Worm (Caenorhabditis elegans): ENCODE data around the gene T28A8.3.
A peak's percentile ranks its signal among the peaks of the same experiment; 100 is the strongest.

Gene T28A8.3

DNA sequence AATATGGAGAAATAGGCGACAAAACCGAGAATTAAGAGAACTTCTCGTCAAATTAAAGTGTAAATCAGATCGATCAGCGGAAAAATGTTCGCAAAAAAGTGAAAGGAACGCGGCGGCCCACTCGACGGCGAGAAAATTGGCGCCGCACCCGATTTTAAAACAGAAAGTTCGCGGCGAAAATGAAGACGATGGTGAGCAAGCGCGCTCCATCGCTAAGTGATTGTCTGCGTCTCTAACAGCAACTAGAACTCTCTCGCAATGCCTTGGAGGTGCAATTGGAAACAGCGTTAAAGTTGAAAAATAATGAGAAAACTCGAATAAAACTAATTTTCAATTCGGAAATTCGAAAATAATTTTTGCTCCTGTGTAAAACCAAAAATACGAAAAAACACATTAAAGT, 24.2 kb downstream of the T28A8.3 start:
- TF ChIP-seq lin-15B (tag; optimal IDR thresholded peaks at IDR 0.05), result peak; percentile 82
- peak; percentile 11 for TF ChIP-seq elt-2 (tag; optimal IDR thresholded peaks at IDR 0.05)
- TF ChIP-seq zag-1 (tag; optimal IDR thresholded peaks at IDR 0.05), result no peak
- peak; percentile 79 for TF ChIP-seq nhr-23 (tag; optimal IDR thresholded peaks at IDR 0.05)
- TF ChIP-seq nhr-11 (tag; optimal IDR thresholded peaks at IDR 0.05), result no peak
- TF ChIP-seq ceh-28 (tag; optimal IDR thresholded peaks at IDR 0.05), result peak; percentile 19
- peak; percentile 68 for TF ChIP-seq pha-4 (tag; optimal IDR thresholded peaks at IDR 0.05)
- TF ChIP-seq nhr-25 (tag; optimal IDR thresholded peaks at IDR 0.05), result peak; percentile 87
- TF ChIP-seq nfya-1 (tag; optimal IDR thresholded peaks at IDR 0.05; ENCODE audit: insufficient read depth), result peak; percentile 83
- peak; percentile 61 for TF ChIP-seq hmg-11 (tag; optimal IDR thresholded peaks at IDR 0.05)
- TF ChIP-seq lsy-12 (tag; optimal IDR thresholded peaks at IDR 0.05), result peak; percentile 34
- no peak for TF ChIP-seq R02D3.7 (tag; optimal IDR thresholded peaks at IDR 0.05)
- TF ChIP-seq fkh-10 (GFP tag; optimal IDR thresholded peaks at IDR 0.05), result no peak
- TF ChIP-seq tbx-2 (tag; optimal IDR thresholded peaks at IDR 0.05), result no peak
- TF ChIP-seq lin-39 (tag; optimal IDR thresholded peaks at IDR 0.05), result peak; percentile 83
- TF ChIP-seq ztf-4 (tag; optimal IDR thresholded peaks at IDR 0.05), result no peak
- TF ChIP-seq ceh-9 (tag; optimal IDR thresholded peaks at IDR 0.05), result no peak
- peak; percentile 35 for TF ChIP-seq snpc-4 (tag; optimal IDR thresholded peaks at IDR 0.05)

DNA sequence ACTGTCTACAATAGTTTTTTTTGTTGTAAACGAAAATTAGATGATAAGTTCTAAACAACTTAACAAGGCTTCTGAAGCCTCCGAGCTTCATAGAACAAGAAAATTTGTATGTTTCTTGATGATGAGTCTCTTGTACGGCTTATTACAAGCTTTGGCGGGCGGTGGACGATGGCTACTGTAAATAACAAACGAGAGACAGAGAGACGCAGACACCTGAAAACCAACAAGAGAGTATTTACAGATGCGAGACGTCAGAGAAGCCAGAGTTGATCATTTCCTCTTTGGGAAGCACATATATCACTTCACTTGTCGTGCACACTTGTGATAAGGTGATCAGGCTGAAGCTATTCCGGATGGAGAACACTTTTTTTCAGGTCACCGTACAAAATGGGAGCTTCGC, 25.0 kb downstream of the T28A8.3 start:
- TF ChIP-seq pha-4 (tag; optimal IDR thresholded peaks at IDR 0.05) (peak; percentile 67), ztf-4 (tag; optimal IDR thresholded peaks at IDR 0.05) (no peak), zag-1 (tag; optimal IDR thresholded peaks at IDR 0.05) (no peak)

DNA sequence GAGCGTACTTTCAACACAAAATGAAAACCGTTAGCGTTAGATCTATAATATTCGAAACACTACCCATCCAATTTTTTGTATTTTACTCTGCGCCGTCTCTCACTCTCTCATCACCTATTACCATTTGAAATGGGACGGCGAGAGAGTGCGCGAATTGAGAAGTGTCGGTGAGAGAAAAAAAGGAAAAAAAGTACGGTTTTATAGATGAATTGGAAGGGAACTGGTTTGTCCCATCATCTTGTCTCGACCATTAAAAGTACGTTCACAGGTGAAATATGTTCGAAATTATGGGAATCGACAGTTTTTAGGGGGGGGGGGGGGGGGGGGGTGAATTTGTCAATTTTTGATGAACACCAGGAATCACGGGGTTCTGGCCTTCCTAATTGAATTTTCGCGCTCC, 28.9 kb downstream of the T28A8.3 start:
- peak; percentile 18 for TF ChIP-seq nhr-23 (tag; optimal IDR thresholded peaks at IDR 0.05)
- no peak for TF ChIP-seq nhr-237 (tag; optimal IDR thresholded peaks at IDR 0.05)
- no peak for TF ChIP-seq nhr-77 (tag; optimal IDR thresholded peaks at IDR 0.05)
- TF ChIP-seq pqm-1 (tag; optimal IDR thresholded peaks at IDR 0.05), result no peak
- no peak for TF ChIP-seq ztf-11 (tag; optimal IDR thresholded peaks at IDR 0.05)
- no peak for TF ChIP-seq mml-1 (tag; optimal IDR thresholded peaks at IDR 0.05)
- TF ChIP-seq tbx-2 (tag; optimal IDR thresholded peaks at IDR 0.05), result no peak
- no peak for TF ChIP-seq skn-1 (tag; optimal IDR thresholded peaks at IDR 0.05)
- TF ChIP-seq lin-15B (tag; optimal IDR thresholded peaks at IDR 0.05), result no peak
- TF ChIP-seq daf-12 (tag; optimal IDR thresholded peaks at IDR 0.05), result no peak
- peak; percentile 63 for TF ChIP-seq nhr-25 (tag; optimal IDR thresholded peaks at IDR 0.05)
- TF ChIP-seq sea-2 (GFP tag; optimal IDR thresholded peaks at IDR 0.05), result no peak
- no peak for TF ChIP-seq hmg-11 (tag; optimal IDR thresholded peaks at IDR 0.05)
- peak; percentile 4 for TF ChIP-seq pha-4 (tag; optimal IDR thresholded peaks at IDR 0.05)
- TF ChIP-seq fkh-10 (GFP tag; optimal IDR thresholded peaks at IDR 0.05), result no peak
- TF ChIP-seq aly-2 (tag; optimal IDR thresholded peaks at IDR 0.05), result no peak
- no peak for TF ChIP-seq ceh-82 (tag; optimal IDR thresholded peaks at IDR 0.05)
- no peak for TF ChIP-seq elt-3 (tag; optimal IDR thresholded peaks at IDR 0.05)
- TF ChIP-seq jun-1 (tag; optimal IDR thresholded peaks at IDR 0.05), result no peak
- TF ChIP-seq nhr-28 (tag; optimal IDR thresholded peaks at IDR 0.05), result no peak
- TF ChIP-seq mdl-1 (tag; optimal IDR thresholded peaks at IDR 0.05), result no peak
- no peak for TF ChIP-seq nhr-12 (tag; optimal IDR thresholded peaks at IDR 0.05)
- no peak for TF ChIP-seq lsy-12 (tag; optimal IDR thresholded peaks at IDR 0.05)
- TF ChIP-seq egl-5 (tag; optimal IDR thresholded peaks at IDR 0.05), result no peak
- no peak for TF ChIP-seq unc-39 (tag; optimal IDR thresholded peaks at IDR 0.05)

DNA sequence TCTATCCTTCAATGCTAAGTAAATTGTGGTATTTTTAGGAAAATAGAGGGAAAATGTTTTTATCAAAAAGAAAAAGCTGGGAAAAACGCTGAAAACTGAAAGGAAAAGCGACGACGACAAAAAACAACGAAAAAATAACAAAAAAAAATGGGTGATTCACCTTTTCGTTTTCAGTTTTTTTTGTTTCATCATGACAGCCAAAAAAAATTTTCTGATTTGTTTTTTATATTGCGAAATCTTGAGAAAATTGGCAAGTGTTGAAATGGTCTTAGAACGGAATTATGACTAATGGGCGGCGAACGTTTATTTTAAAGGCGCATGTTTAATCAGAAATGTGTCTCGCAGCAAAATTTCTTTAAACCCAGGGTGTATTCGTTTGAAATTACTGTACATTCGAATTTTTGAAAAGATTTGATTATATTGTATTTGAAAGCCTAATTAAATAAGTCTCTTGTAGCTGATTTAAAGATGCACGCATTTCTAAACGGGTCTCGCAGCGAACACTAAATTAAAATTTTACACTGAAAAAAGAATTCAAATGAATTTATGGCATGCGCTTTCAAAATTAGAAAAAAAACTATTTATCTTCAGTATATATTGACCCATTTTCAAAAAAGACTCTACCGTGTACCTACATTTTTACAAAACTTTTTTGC, 30.0 kb downstream of the T28A8.3 start:
- TF ChIP-seq ceh-82 (tag; optimal IDR thresholded peaks at IDR 0.05) (no peak), jun-1 (tag; optimal IDR thresholded peaks at IDR 0.05) (no peak), ceh-28 (tag; optimal IDR thresholded peaks at IDR 0.05) (no peak), nhr-237 (tag; optimal IDR thresholded peaks at IDR 0.05) (no peak), nhr-76 (tag; optimal IDR thresholded peaks at IDR 0.05) (no peak), R02D3.7 (tag; optimal IDR thresholded peaks at IDR 0.05) (no peak), fkh-2 (tag; optimal IDR thresholded peaks at IDR 0.05) (no peak)
